Fruit fly (Drosophila melanogaster): ENCODE measurements around the gene CG31751.
A peak's percentile ranks its signal among the peaks of the same experiment; 100 is the strongest.

CG31751 gene

DNA sequence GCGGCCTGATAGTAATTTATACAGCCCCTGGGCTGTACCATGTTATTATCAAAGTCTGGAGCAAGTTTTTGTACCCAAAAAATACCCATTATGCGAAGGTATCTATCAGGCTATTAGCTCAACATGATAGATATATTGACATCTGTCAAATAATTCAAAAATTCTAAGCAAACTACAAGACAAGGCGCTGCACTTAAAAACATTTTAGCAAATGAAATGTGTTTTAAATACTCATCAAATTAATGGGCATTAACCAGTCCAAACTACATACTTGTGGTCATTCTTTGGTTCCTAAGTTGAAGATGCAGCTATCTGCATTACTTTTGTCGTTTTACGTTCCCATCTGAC is 23.7 kb upstream of the CG31751 start (continued):
- no peak for TF ChIP-seq bowl (GFP tag; IDR thresholded peaks at IDR 0.05)
- TF ChIP-seq BEAF-32 (GFP tag; optimal IDR thresholded peaks at IDR 0.05), result no peak
- TF ChIP-seq CG3995 (GFP tag; optimal IDR thresholded peaks at IDR 0.05), result no peak
- peak; percentile 83 for TF ChIP-seq CG7839 (tag; optimal IDR thresholded peaks at IDR 0.05)
- peak; percentile 70 for TF ChIP-seq dmrt11E (tag; optimal IDR thresholded peaks at IDR 0.05)
- TF ChIP-seq nmo (GFP tag; optimal IDR thresholded peaks at IDR 0.05), result peak; percentile 90
- TF ChIP-seq CG17385 (GFP tag; optimal IDR thresholded peaks at IDR 0.05), result peak; percentile 28
- TF ChIP-seq CG9215 (GFP tag; IDR thresholded peaks at IDR 0.05), result no peak; the same call in 1 of the 2 replicates
- TF ChIP-seq CG8944 (GFP tag; optimal IDR thresholded peaks at IDR 0.05), result peak; percentile 27
- no peak for TF ChIP-seq CG12236 (GFP tag; optimal IDR thresholded peaks at IDR 0.05)
- TF ChIP-seq tin (GFP tag; optimal IDR thresholded peaks at IDR 0.05), result peak; percentile 58
- peak; percentile 52 for TF ChIP-seq CG12104 (GFP tag; optimal IDR thresholded peaks at IDR 0.05)
- TF ChIP-seq en (GFP tag; optimal IDR thresholded peaks at IDR 0.05), result no peak
- TF ChIP-seq CG4820 (GFP tag; optimal IDR thresholded peaks at IDR 0.05), result peak; percentile 85
- TF ChIP-seq Ets97D (GFP tag; optimal IDR thresholded peaks at IDR 0.05), result peak; percentile 36
- TF ChIP-seq psq (GFP tag; optimal IDR thresholded peaks at IDR 0.05), result peak; percentile 15
- peak; percentile 83 for TF ChIP-seq Spps (tag; optimal IDR thresholded peaks at IDR 0.05)
- peak; percentile 4 for TF ChIP-seq Atf-2 (GFP tag; optimal IDR thresholded peaks at IDR 0.05)
- peak; percentile 20 for TF ChIP-seq CG17186 (GFP tag; optimal IDR thresholded peaks at IDR 0.05)
- peak; percentile 75 for TF ChIP-seq ttk (GFP tag; IDR thresholded peaks at IDR 0.05)
- TF ChIP-seq grn (GFP tag; optimal IDR thresholded peaks at IDR 0.05), result peak; percentile 37
- peak; percentile 91 for TF ChIP-seq corto (GFP tag; optimal IDR thresholded peaks at IDR 0.05)
- TF ChIP-seq CG10654 (GFP tag; optimal IDR thresholded peaks at IDR 0.05), result peak; percentile 61
- no peak for TF ChIP-seq Bteb2 (GFP tag; optimal IDR thresholded peaks at IDR 0.05)
- TF ChIP-seq CG14441 (GFP tag; IDR thresholded peaks at IDR 0.05), result peak; percentile 67
- peak; percentile 65 for TF ChIP-seq Sox102F (GFP tag; optimal IDR thresholded peaks at IDR 0.05)
- no peak for TF ChIP-seq schlank (tag; optimal IDR thresholded peaks at IDR 0.05)
- TF ChIP-seq CG18764 (GFP tag; optimal IDR thresholded peaks at IDR 0.05), result peak; percentile 63
- TF ChIP-seq az2 (GFP tag; optimal IDR thresholded peaks at IDR 0.05), result peak; percentile 50
- TF ChIP-seq Dref (GFP tag; IDR thresholded peaks at IDR 0.05), result no peak
- TF ChIP-seq CG5953 (GFP tag; IDR thresholded peaks at IDR 0.05), result peak; percentile 10; the same call in 1 of the 2 replicates
- peak; percentile 78 for TF ChIP-seq B-H1 (GFP tag; IDR thresholded peaks at IDR 0.05)
- no peak for TF ChIP-seq mld (GFP tag; IDR thresholded peaks at IDR 0.05; ENCODE audit: partially characterized antibody)
- TF ChIP-seq CG34376 (GFP tag; optimal IDR thresholded peaks at IDR 0.05), result no peak
- no peak for TF ChIP-seq ac (GFP tag; optimal IDR thresholded peaks at IDR 0.05)
- no peak for TF ChIP-seq CG30020 (tag; optimal IDR thresholded peaks at IDR 0.05)
- peak; percentile 77 for TF ChIP-seq Ptx1 (GFP tag; IDR thresholded peaks at IDR 0.05)
- no peak for TF ChIP-seq CG13775 (GFP tag; optimal IDR thresholded peaks at IDR 0.05)
- TF ChIP-seq CG10147 (GFP tag; optimal IDR thresholded peaks at IDR 0.05), result peak; percentile 56
- no peak for TF ChIP-seq ato (GFP tag; IDR thresholded peaks at IDR 0.05; ENCODE audit: partially characterized antibody)
- TF ChIP-seq CG30403 (GFP tag; optimal IDR thresholded peaks at IDR 0.05), result peak; percentile 65
- no peak for TF ChIP-seq CG12744 (GFP tag; optimal IDR thresholded peaks at IDR 0.05)
- peak; percentile 43 for TF ChIP-seq CG12219 (GFP tag; optimal IDR thresholded peaks at IDR 0.05)
- no peak for TF ChIP-seq vfl (GFP tag; optimal IDR thresholded peaks at IDR 0.05)
- no peak for TF ChIP-seq zf30C (GFP tag; optimal IDR thresholded peaks at IDR 0.05)
- peak; percentile 14 for TF ChIP-seq CG2120 (GFP tag; optimal IDR thresholded peaks at IDR 0.05)
- no peak for TF ChIP-seq CG17568 (GFP tag; optimal IDR thresholded peaks at IDR 0.05)
- TF ChIP-seq ci (GFP tag; IDR thresholded peaks at IDR 0.05), result peak; percentile 87
- peak; percentile 88 for TF ChIP-seq CG8388 (GFP tag; optimal IDR thresholded peaks at IDR 0.05)
- TF ChIP-seq CG7357 (GFP tag; IDR thresholded peaks at IDR 0.05), result peak; percentile 36; the same call in 1 of the 3 replicates
- no peak for TF ChIP-seq CG43689 (GFP tag; IDR thresholded peaks at IDR 0.05)
- TF ChIP-seq CG7372 (GFP tag; IDR thresholded peaks at IDR 0.05), result peak; percentile 31; the same call in 1 of the 2 replicates

Measured in whole organism, embryonic.